Fruit fly (Drosophila melanogaster): ENCODE measurements around the gene Gr94a.

The Gr94a gene

DNA sequence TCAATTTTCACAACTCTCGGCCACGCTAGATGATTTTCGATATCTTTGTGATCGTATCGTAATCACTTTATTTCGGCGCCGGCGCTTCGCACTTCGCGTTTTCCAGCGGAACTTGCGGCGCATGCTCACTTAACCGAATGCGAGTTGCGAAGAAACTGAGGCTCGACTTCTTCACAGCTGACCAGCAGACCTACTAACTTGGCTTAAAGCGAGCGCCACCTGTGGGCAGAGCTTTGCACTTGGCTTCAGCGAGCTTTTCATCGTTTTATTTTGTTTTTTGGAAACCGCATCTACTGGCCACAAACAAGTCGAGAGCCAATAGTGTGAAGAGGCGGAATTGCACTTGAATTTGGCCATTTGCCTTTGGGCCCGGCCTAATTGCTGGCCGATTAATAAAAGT is 41.1 kb upstream of the Gr94a start, which contains the start of gene CG34375:
CG34375 (minus strand) TSS at position 157 of the 400 bp plus-strand sequence.
- TF ChIP-seq CG8119 (GFP tag; IDR thresholded peaks at IDR 0.05) (peak; percentile 39; the same call in 1 of the 3 replicates), Eip78C (GFP tag) (peak; percentile 73), CG6163 (GFP tag; IDR thresholded peaks at IDR 0.05) (peak; percentile 51; the same call in 2 of the 3 replicates), Ets96B (tag; optimal IDR thresholded peaks at IDR 0.05) (no peak), CG15336 (GFP tag; IDR thresholded peaks at IDR 0.05) (0 out of 2 replicates have a peak, but pooled peaks have one; percentile 33), eg (GFP tag; IDR thresholded peaks at IDR 0.05) (peak; percentile 62; the same call in 2 of the 3 replicates), CG3032 (tag; optimal IDR thresholded peaks at IDR 0.05) (no peak)

DNA sequence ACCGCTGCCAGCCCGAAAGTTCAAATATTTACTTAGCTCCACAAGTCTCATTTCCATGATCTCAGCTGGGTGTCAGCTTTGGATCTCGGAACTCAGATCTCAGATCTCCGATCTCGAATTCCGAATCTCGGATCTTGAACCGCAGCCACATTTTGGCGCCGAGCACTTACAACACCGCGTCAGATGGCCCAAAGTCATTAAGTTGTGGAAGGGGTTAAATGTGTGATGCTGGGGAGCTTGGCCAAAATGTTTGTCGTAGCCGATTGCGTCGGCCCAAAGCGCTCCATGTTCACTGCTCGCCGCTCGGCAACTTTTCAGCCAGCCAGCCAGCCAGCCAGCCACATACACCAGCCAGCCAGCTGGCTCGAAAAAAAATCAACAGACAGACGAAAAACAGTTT is 39.5 kb upstream of the Gr94a start, which contains the start of gene CG6688:
CG6688 (plus strand) TSS at position 396 of the 400 bp plus-strand sequence.
- TF ChIP-seq Eip78C (GFP tag) (peak; percentile 4), fkh (GFP tag; optimal IDR thresholded peaks at IDR 0.05) (peak; percentile 16), CG8319 (GFP tag; optimal IDR thresholded peaks at IDR 0.05) (no peak), Sox102F (GFP tag; optimal IDR thresholded peaks at IDR 0.05) (no peak), lz (GFP tag; optimal IDR thresholded peaks at IDR 0.05) (no peak)

DNA sequence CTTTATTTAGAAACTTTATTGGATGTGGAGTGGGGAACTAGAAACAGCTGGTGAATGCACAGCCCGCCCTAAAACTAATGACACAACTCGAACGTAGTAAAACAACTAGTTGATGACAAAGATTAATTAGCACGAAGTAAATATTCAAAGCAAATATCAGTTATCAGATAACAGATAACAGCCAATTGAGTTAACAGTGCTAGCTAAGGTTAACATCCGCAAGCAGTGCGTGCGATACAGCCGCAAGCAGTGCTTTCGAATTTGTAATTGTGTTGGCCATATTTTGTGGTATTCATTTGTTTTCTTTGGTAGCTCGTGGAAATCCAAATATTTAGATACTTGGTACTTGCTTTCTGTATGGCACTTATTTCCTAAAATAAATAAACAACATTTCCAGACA is 38.0 kb upstream of the Gr94a start:
- TF ChIP-seq Blimp-1 (GFP tag; optimal IDR thresholded peaks at IDR 0.05), result no peak
- peak; percentile 91 for TF ChIP-seq fkh (GFP tag; optimal IDR thresholded peaks at IDR 0.05)
- TF ChIP-seq Eip78C (GFP tag), result peak; percentile 17
- no peak for TF ChIP-seq CG6792 (GFP tag; optimal IDR thresholded peaks at IDR 0.05)
- TF ChIP-seq achi (GFP tag; optimal IDR thresholded peaks at IDR 0.05), result no peak
- TF ChIP-seq Gug (GFP tag; IDR thresholded peaks at IDR 0.05), result no peak
- TF ChIP-seq Lpt (GFP tag; optimal IDR thresholded peaks at IDR 0.05), result no peak
- no peak for TF ChIP-seq fd85E (GFP tag; optimal IDR thresholded peaks at IDR 0.05)
- TF ChIP-seq CG10631 (GFP tag; optimal IDR thresholded peaks at IDR 0.05), result no peak

DNA sequence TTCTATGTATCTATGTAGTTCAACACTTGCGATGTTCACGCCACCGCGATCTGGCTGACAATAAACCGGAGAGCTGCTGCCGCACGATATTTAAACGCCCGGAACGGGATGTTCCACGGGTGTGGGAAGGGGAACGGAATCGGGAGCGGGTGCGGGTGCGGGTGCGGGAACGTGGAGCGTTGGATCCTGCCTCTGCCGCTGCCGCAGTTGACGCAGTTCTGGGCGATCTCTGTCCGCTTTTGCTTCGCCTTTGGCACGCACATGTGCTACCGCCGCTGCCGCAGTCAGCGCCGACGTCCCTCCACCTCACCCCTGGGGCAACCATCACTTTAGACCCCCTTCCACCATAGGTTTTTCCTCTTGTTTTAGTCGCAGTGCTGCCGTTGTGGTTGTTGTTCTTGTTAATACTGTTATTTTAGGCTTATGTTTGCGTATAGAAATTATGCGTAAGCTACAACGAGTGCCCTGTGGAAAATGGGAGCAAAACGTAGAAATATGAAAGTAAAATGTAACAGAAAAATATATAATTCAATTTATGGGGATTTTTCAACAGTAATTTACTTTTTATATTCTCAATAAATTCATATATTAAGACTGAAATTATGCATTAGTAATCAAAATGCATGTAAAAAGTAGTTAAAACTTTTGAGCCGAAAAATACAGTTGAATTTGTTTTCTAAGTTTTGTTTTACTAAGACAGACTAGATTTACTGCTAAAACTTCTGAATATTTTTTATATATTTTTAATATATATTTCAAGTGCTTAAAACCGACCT is 24.6 kb upstream of the Gr94a start, which contains the start of gene lmd:
lmd (minus strand) TSS at position 62 of the 776 bp plus-strand sequence.
- TF ChIP-seq Eip78C (GFP tag) (peak; percentile 46), CG1621 (tag; optimal IDR thresholded peaks at IDR 0.05) (peak; percentile 86), OdsH (GFP tag; optimal IDR thresholded peaks at IDR 0.05) (no peak)

DNA sequence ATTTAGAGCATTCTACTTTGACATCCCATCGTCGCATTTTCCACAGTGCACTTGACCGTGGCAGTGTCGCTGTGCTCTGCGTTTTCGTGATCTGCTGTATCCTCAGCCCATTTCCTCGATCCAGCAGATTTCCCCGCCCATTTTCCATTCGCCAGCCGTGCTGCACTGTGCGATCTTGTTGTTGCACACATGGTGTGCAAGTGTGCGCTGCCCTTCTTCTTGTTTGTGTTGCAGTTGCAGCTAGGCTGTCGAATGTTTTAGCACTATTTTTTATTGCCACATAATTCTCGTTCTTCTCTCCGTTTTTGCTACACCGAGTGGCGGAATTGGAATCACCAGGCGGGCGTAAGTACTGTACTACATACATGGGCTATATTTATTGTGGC is 24.1 kb upstream of the Gr94a start:
- TF ChIP-seq net (GFP tag; optimal IDR thresholded peaks at IDR 0.05) (peak; percentile 5), Hr39 (GFP tag; optimal IDR thresholded peaks at IDR 0.05) (no peak), CG7368 (GFP tag; optimal IDR thresholded peaks at IDR 0.05) (no peak), CG6276 (GFP tag; optimal IDR thresholded peaks at IDR 0.05) (no peak), CG3032 (tag; optimal IDR thresholded peaks at IDR 0.05) (no peak), CG11762 (GFP tag; optimal IDR thresholded peaks at IDR 0.05; ENCODE audit: insufficient read depth) (no peak), Ets96B (tag; optimal IDR thresholded peaks at IDR 0.05) (no peak), vri (GFP tag; optimal IDR thresholded peaks at IDR 0.05) (no peak)

DNA sequence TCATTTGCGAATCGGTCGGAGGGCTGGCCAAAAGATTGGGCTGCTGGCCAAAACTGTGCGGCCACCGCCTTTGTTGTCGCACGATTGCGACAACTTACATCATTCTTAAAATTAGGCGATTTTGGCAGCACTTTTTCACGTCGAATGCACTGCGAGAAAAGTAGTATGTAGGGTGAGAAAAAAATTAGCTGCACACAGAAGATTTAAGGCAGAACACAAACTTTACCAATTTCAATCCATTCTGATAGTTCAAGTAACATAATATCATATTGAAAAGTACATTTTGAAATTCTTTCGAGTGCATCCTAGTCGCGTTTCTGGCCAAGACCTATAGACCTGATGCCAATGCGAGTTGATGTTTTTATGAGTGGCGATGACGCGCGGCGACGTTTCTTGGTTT is 23.0 kb upstream of the Gr94a start:
- no peak for TF ChIP-seq CG6854 (GFP tag; optimal IDR thresholded peaks at IDR 0.05)
- TF ChIP-seq CG10631 (GFP tag; optimal IDR thresholded peaks at IDR 0.05), result no peak
- no peak for TF ChIP-seq spab (GFP tag; optimal IDR thresholded peaks at IDR 0.05)
- TF ChIP-seq Ets96B (tag; optimal IDR thresholded peaks at IDR 0.05), result no peak
- peak; percentile 10 for TF ChIP-seq Eip78C (GFP tag)
- no peak for TF ChIP-seq Smox (GFP tag; optimal IDR thresholded peaks at IDR 0.05)
- TF ChIP-seq fd85E (GFP tag; optimal IDR thresholded peaks at IDR 0.05), result no peak
- TF ChIP-seq Ets21C (GFP tag; optimal IDR thresholded peaks at IDR 0.05), result no peak
- no peak for TF ChIP-seq CG6792 (GFP tag; optimal IDR thresholded peaks at IDR 0.05)
- TF ChIP-seq OdsH (GFP tag; optimal IDR thresholded peaks at IDR 0.05), result no peak
- TF ChIP-seq cyc (GFP tag; optimal IDR thresholded peaks at IDR 0.05), result no peak
- TF ChIP-seq Gug (GFP tag; IDR thresholded peaks at IDR 0.05), result 0 out of 2 replicates have a peak, but pooled peaks have one; percentile 24
- no peak for TF ChIP-seq Lpt (GFP tag; optimal IDR thresholded peaks at IDR 0.05)
- TF ChIP-seq Eip93F (GFP tag; optimal IDR thresholded peaks at IDR 0.05), result no peak
- no peak for TF ChIP-seq CG31627 (GFP tag; optimal IDR thresholded peaks at IDR 0.05)
- no peak for TF ChIP-seq Sox102F (GFP tag; optimal IDR thresholded peaks at IDR 0.05)
- TF ChIP-seq CG32006 (GFP tag; optimal IDR thresholded peaks at IDR 0.05), result peak; percentile 15
- TF ChIP-seq CG4318 (GFP tag; optimal IDR thresholded peaks at IDR 0.05), result no peak
- TF ChIP-seq pdm3 (GFP tag; optimal IDR thresholded peaks at IDR 0.05), result no peak
- TF ChIP-seq CG11294 (GFP tag; IDR thresholded peaks at IDR 0.05), result no peak
- TF ChIP-seq CG6276 (GFP tag; optimal IDR thresholded peaks at IDR 0.05), result no peak
- no peak for TF ChIP-seq CG3032 (tag; optimal IDR thresholded peaks at IDR 0.05)
- TF ChIP-seq Eip75B (GFP tag; optimal IDR thresholded peaks at IDR 0.05), result no peak
- TF ChIP-seq achi (GFP tag; optimal IDR thresholded peaks at IDR 0.05), result no peak
- peak; percentile 15 for TF ChIP-seq Hr4 (GFP tag; optimal IDR thresholded peaks at IDR 0.05)

All from whole organism, prepupa.